Fruit fly (Drosophila melanogaster) whole organism, prepupa: ENCODE data around the gene CG6048.

Source experiments
- Blimp-1 ChIP-seq: fragments of 200-800 bp; sonication (Bioruptor generic); optimal IDR thresholded peaks from 3 replicates; lab custom pipeline; 2017; ENCODE audit warnings: missing biosample characterization, missing genetic modification characterization, mild to moderate bottlenecking, moderate library complexity, missing genetic modification reagents
- CG6854 ChIP-seq: fragments of 200-800 bp; sonication (Bioruptor generic); optimal IDR thresholded peaks from 2 replicates; lab custom pipeline; 2017; ENCODE audit warnings: missing biosample characterization, mild to moderate bottlenecking, missing genetic modification characterization
- Gug ChIP-seq: fragments of 200-800 bp; sonication (Bioruptor generic); IDR thresholded peaks from 2 replicates; pipeline ENCODE4 v1.3.6; 2022; ENCODE audit warnings: missing biosample characterization, missing genetic modification characterization
- Lpt ChIP-seq: fragments of 200-800 bp; sonication (Bioruptor generic); optimal IDR thresholded peaks from 3 replicates; lab custom pipeline; 2016; ENCODE audit warnings: missing biosample characterization, missing genetic modification characterization

- peak; percentile 35 for TF ChIP-seq Blimp-1 (GFP tag; lab: Kevin White, UChicago)
- peak; percentile 35; the same call in 1 of the 2 replicates for TF ChIP-seq Gug (GFP tag; lab: Robert Waterston, UW)
- TF ChIP-seq Lpt = peak; percentile 16
- TF ChIP-seq CG6854 = no peak
These were observed 21.1 kb downstream of the CG6048 start for dm6 chrX:5973389-5974025.
